Fruit fly (Drosophila melanogaster) whole organism, embryonic: ENCODE measurements around the gene CG44040.
A peak's percentile ranks its signal among the peaks of the same experiment; 100 is the strongest.

Experiments used
- B-H1 ChIP-seq: fragments of 200-800 bp; sonication (Bioruptor generic); IDR thresholded peaks from 3 replicates; pipeline ENCODE4 v1.3.6; 2022; ENCODE audit warnings: missing biosample characterization, missing genetic modification characterization
- CG10654 ChIP-seq: fragments of 200-800 bp; sonication (Bioruptor generic); optimal IDR thresholded peaks from 2 replicates; lab custom pipeline; 2016; ENCODE audit warnings: missing biosample characterization, missing genetic modification characterization
- CG1602 ChIP-seq: fragments of 200-800 bp; sonication (Bioruptor generic); optimal IDR thresholded peaks from 3 replicates; lab custom pipeline; 2016; ENCODE audit warnings: missing biosample characterization, missing genetic modification characterization
- CG17361 ChIP-seq: fragments of 200-800 bp; sonication (Bioruptor generic); IDR thresholded peaks from 3 replicates; pipeline ENCODE4 v1.3.6; 2022; ENCODE audit warnings: missing biosample characterization, missing genetic modification characterization
- CG17568 ChIP-seq: fragments of 200-800 bp; sonication (Bioruptor generic); optimal IDR thresholded peaks from 2 replicates; lab custom pipeline; 2018; ENCODE audit warnings: missing biosample characterization, mild to moderate bottlenecking, missing genetic modification characterization, moderate library complexity
- CG2712 ChIP-seq: fragments of 200-800 bp; optimal IDR thresholded peaks from 3 replicates; lab custom pipeline; 2019; ENCODE audit warnings: missing biosample characterization, mild to moderate bottlenecking, missing genetic modification characterization, moderate library complexity
- CG4424 ChIP-seq: fragments of 200-800 bp; sonication (Bioruptor generic); optimal IDR thresholded peaks from 3 replicates; lab custom pipeline; 2016; ENCODE audit warnings: missing biosample characterization, missing genetic modification characterization
- CG7963 ChIP-seq: fragments of 200-800 bp; sonication (Bioruptor generic); IDR thresholded peaks from 3 replicates; pipeline ENCODE4 v1.3.6; 2022; ENCODE audit warnings: missing biosample characterization, missing genetic modification characterization; ENCODE audit not compliant: partially characterized antibody
- CG8478 ChIP-seq: fragments of >200 bp; optimal IDR thresholded peaks from 2 replicates; lab custom pipeline; 2018
- CG9817 ChIP-seq: fragments of 200-800 bp; sonication (Bioruptor generic); optimal IDR thresholded peaks from 2 replicates; lab custom pipeline; 2018; ENCODE audit warnings: missing biosample characterization, mild to moderate bottlenecking, missing genetic modification characterization, moderate library complexity
- CrebB ChIP-seq: fragments of 200-800 bp; sonication (Bioruptor generic); optimal IDR thresholded peaks from 3 replicates; lab custom pipeline; 2018; ENCODE audit warnings: missing biosample characterization, mild to moderate bottlenecking, missing genetic modification characterization
- Deaf1 ChIP-seq: fragments of 200-800 bp; optimal IDR thresholded peaks from 3 replicates; lab custom pipeline; 2019; ENCODE audit warnings: missing biosample characterization, mild to moderate bottlenecking, missing genetic modification characterization, moderate library complexity
- Dll ChIP-seq: fragments of 200-800 bp; sonication (Bioruptor generic); IDR thresholded peaks from 4 replicates; pipeline ENCODE4 v1.3.6; 2022; ENCODE audit warnings: missing biosample characterization, missing genetic modification characterization; ENCODE audit not compliant: partially characterized antibody
- Gug ChIP-seq: fragments of 200-800 bp; sonication (Bioruptor generic); IDR thresholded peaks from 4 replicates; pipeline ENCODE4 v1.3.6; 2022; ENCODE audit warnings: missing biosample characterization, missing genetic modification characterization
- Kr ChIP-seq: fragments of 200-800 bp; sonication (Bioruptor generic); optimal IDR thresholded peaks from 2 replicates; lab custom pipeline; 2017; ENCODE audit warnings: missing biosample characterization, mild to moderate bottlenecking, missing genetic modification characterization
- MBD-R2 ChIP-seq: fragments of 200-800 bp; sonication (Bioruptor generic); IDR thresholded peaks from 2 replicates; pipeline ENCODE4 v1.3.6; 2022; ENCODE audit warnings: missing biosample characterization, missing genetic modification characterization
- MESR4 ChIP-seq: fragments of 200-800 bp; sonication (Bioruptor generic); optimal IDR thresholded peaks from 2 replicates; lab custom pipeline; 2018; ENCODE audit warnings: missing biosample characterization, mild to moderate bottlenecking, missing genetic modification characterization, moderate library complexity
- NK7.1 ChIP-seq: fragments of 200-800 bp; sonication (Bioruptor generic); optimal IDR thresholded peaks from 3 replicates; lab custom pipeline; 2016; ENCODE audit warnings: missing biosample characterization, missing genetic modification characterization
- Nf-YB ChIP-seq: fragments of 200-800 bp; sonication (Bioruptor generic); optimal IDR thresholded peaks from 3 replicates; lab custom pipeline; 2019; ENCODE audit warnings: missing biosample characterization, mild to moderate bottlenecking, missing genetic modification characterization, moderate library complexity
- Oaz ChIP-seq: fragments of 200-800 bp; sonication (Bioruptor generic); IDR thresholded peaks from 2 replicates; pipeline ENCODE4 v1.3.6; 2022; ENCODE audit warnings: missing biosample characterization, missing genetic modification characterization
- ara ChIP-seq: fragments of 200-800 bp; sonication (Bioruptor generic); IDR thresholded peaks from 2 replicates; pipeline ENCODE4 v1.3.6; 2022; ENCODE audit warnings: missing biosample characterization, missing genetic modification characterization
- ato ChIP-seq: fragments of 200-800 bp; sonication (Bioruptor generic); IDR thresholded peaks from 2 replicates; pipeline ENCODE4 v1.3.6; 2022; ENCODE audit warnings: missing biosample characterization, missing genetic modification characterization; ENCODE audit not compliant: partially characterized antibody
- cato ChIP-seq: fragments of 200-800 bp; sonication (Bioruptor generic); optimal IDR thresholded peaks from 2 replicates; lab custom pipeline; 2016; ENCODE audit warnings: missing biosample characterization, missing genetic modification characterization, borderline replicate concordance
- dan ChIP-seq: fragments of 200-800 bp; sonication (Bioruptor generic); IDR thresholded peaks from 2 replicates; pipeline ENCODE4 v1.3.6; 2022; ENCODE audit warnings: missing biosample characterization, missing genetic modification characterization
- dmrt99B ChIP-seq: fragments of 200-800 bp; sonication (Bioruptor generic); optimal IDR thresholded peaks from 2 replicates; lab custom pipeline; 2018; ENCODE audit warnings: missing biosample characterization, mild to moderate bottlenecking, missing genetic modification characterization, moderate library complexity
- ems ChIP-seq: fragments of 200-800 bp; sonication (Bioruptor generic); optimal IDR thresholded peaks from 3 replicates; lab custom pipeline; 2016; ENCODE audit warnings: missing biosample characterization, missing genetic modification characterization
- ewg ChIP-seq: fragments of 200-800 bp; sonication (Bioruptor generic); optimal IDR thresholded peaks from 3 replicates; lab custom pipeline; 2017; ENCODE audit warnings: mild to moderate bottlenecking, missing biosample characterization, missing genetic modification reagents, missing genetic modification characterization
- fru ChIP-seq: fragments of >200 bp; optimal IDR thresholded peaks from 2 replicates; lab custom pipeline; 2017
- kni ChIP-seq: fragments of 200-800 bp; sonication (Bioruptor generic); optimal IDR thresholded peaks from 3 replicates; lab custom pipeline; 2017; ENCODE audit warnings: mild to moderate bottlenecking, missing biosample characterization, missing genetic modification reagents, missing genetic modification characterization
- onecut ChIP-seq: fragments of 200-800 bp; sonication (Bioruptor generic); IDR thresholded peaks from 2 replicates; pipeline ENCODE4 v1.3.6; 2022; ENCODE audit warnings: missing biosample characterization, missing genetic modification characterization
- prd ChIP-seq, 3 experiments: fragments of >200 bp in 2 of 3; fragments of 200-800 bp in 1 of 3; sonication (Bioruptor generic) in 1 of 3; optimal IDR thresholded peaks in 2 of 3; IDR thresholded peaks in 1 of 3; 2 replicates in 2 of 3; 3 replicates in 1 of 3; pipeline versions ENCODE4 v1.3.6 to Lab custom; 2017 to 2022; ENCODE audit warnings: missing biosample characterization in 1 of 3, missing genetic modification characterization in 1 of 3
- psq ChIP-seq: fragments of 200-800 bp; sonication (Bioruptor generic); optimal IDR thresholded peaks from 2 replicates; lab custom pipeline; 2017; ENCODE audit warnings: missing biosample characterization, missing genetic modification characterization
- repo ChIP-seq: fragments of 200-800 bp; sonication (Bioruptor generic); optimal IDR thresholded peaks from 2 replicates; lab custom pipeline; 2016; ENCODE audit warnings: missing biosample characterization, missing genetic modification characterization
- rib ChIP-seq: fragments of 200-800 bp; sonication (Bioruptor generic); IDR thresholded peaks from 2 replicates; pipeline ENCODE4 v1.3.6; 2022; ENCODE audit warnings: missing biosample characterization, missing genetic modification characterization
- ro ChIP-seq: fragments of 200-800 bp; sonication (Bioruptor generic); IDR thresholded peaks from 2 replicates; pipeline ENCODE4 v1.3.6; 2022; ENCODE audit warnings: missing biosample characterization, missing genetic modification characterization
- unc-4 ChIP-seq: fragments of 200-800 bp; sonication (Bioruptor generic); IDR thresholded peaks from 2 replicates; pipeline ENCODE4 v1.3.6; 2022; ENCODE audit warnings: missing biosample characterization, missing genetic modification characterization; ENCODE audit not compliant: partially characterized antibody
- vfl ChIP-seq: fragments of 200-800 bp; sonication (Bioruptor generic); optimal IDR thresholded peaks from 2 replicates; lab custom pipeline; 2016; ENCODE audit warnings: missing biosample characterization, missing genetic modification characterization

The CG44040 gene

dm6 chr3R:15369742-15370141, 49.6 kb downstream of the CG44040 start, which contains the start of gene CG14868:
Gene CG14868, minus strand, starts transcription at chr3R:15369945.
- TF ChIP-seq dan (GFP tag; lab: Robert Waterston, UW) (no peak), CG2712 (no peak), ro (GFP tag; lab: Robert Waterston, UW) (no peak), rib (GFP tag; lab: Robert Waterston, UW) (no peak), CG9817 (tag; lab: Kevin White, UChicago) (no peak), dmrt99B (tag; lab: Kevin White, UChicago) (no peak), cato (GFP tag; lab: Kevin White, UChicago) (no peak), unc-4 (GFP tag; lab: Robert Waterston, UW) (0 out of 2 replicates have a peak, but pooled peaks have one; percentile 30), Nf-YB (GFP tag; lab: Kevin White, UChicago) (no peak), ewg (GFP tag; lab: Kevin White, UChicago) (peak; percentile 91), repo (GFP tag; lab: Kevin White, UChicago) (no peak), kni (GFP tag; lab: Kevin White, UChicago) (no peak), CG7963 (GFP tag; lab: Robert Waterston, UW) (no peak), Oaz (GFP tag; lab: Robert Waterston, UW) (no peak), Gug (GFP tag; lab: Robert Waterston, UW) (no peak), NK7.1 (GFP tag; lab: Kevin White, UChicago) (no peak), Kr (GFP tag; lab: Kevin White, UChicago) (no peak), prd (optimal IDR thresholded peaks at IDR 0.05; lab: Kevin White, UChicago) (no peak), prd (GFP tag; IDR thresholded peaks at IDR 0.05; lab: Robert Waterston, UW) (no peak), Dll (GFP tag; lab: Robert Waterston, UW) (no peak), CG1602 (GFP tag; lab: Kevin White, UChicago) (no peak), ara (GFP tag; lab: Robert Waterston, UW) (no peak), Deaf1 (no peak), vfl (GFP tag; lab: Kevin White, UChicago) (no peak), psq (GFP tag; lab: Kevin White, UChicago) (no peak), CrebB (tag; lab: Kevin White, UChicago) (no peak), ems (no peak), ato (GFP tag; lab: Robert Waterston, UW) (no peak), onecut (GFP tag; lab: Robert Waterston, UW) (peak; percentile 48), CG17361 (no peak), fru (lab: Kevin White, UChicago) (no peak), MESR4 (peak; percentile 44), B-H1 (no peak), CG17568 (no peak), CG8478 (no peak), CG10654 (GFP tag; lab: Kevin White, UChicago) (no peak), MBD-R2 (0 out of 2 replicates have a peak, but pooled peaks have one; percentile 11), CG4424 (GFP tag; lab: Kevin White, UChicago) (no peak)
